Fruit fly (Drosophila melanogaster): ENCODE data around the gene Oatp33Eb.

- TF ChIP-seq CG8301 (tag; optimal IDR thresholded peaks at IDR 0.05): no peak
- no peak for TF ChIP-seq CG32121 (GFP tag; IDR thresholded peaks at IDR 0.05)
- TF ChIP-seq CG4496 (GFP tag; IDR thresholded peaks at IDR 0.05): peak; percentile 55; the same call in 2 of the 3 replicates
- TF ChIP-seq D1 (tag; optimal IDR thresholded peaks at IDR 0.05): no peak
- TF ChIP-seq CG15710 (tag; optimal IDR thresholded peaks at IDR 0.05): no peak
- no peak for TF ChIP-seq Pif1B (GFP tag; optimal IDR thresholded peaks at IDR 0.05)
- no peak for TF ChIP-seq CG10348 (GFP tag; IDR thresholded peaks at IDR 0.05)
- TF ChIP-seq fd96Ca (GFP tag; IDR thresholded peaks at IDR 0.05): no peak
- no peak for TF ChIP-seq gl (tag; optimal IDR thresholded peaks at IDR 0.05)
- TF ChIP-seq CG34367 (tag; optimal IDR thresholded peaks at IDR 0.05): no peak
- peak; percentile 54 for TF ChIP-seq EcR (GFP tag; optimal IDR thresholded peaks at IDR 0.05)
- TF ChIP-seq CG13204 (GFP tag; optimal IDR thresholded peaks at IDR 0.05): no peak
- TF ChIP-seq rn (GFP tag; IDR thresholded peaks at IDR 0.05): no peak
- no peak for TF ChIP-seq CG17806 (tag; optimal IDR thresholded peaks at IDR 0.05)
These were observed 13.7 kb upstream of the Oatp33Eb start, which contains the start of gene SC35 for dm6 chr2L:12434535-12434938.

Data from whole organism, pupa.